Fruit fly (Drosophila melanogaster): ENCODE results near the gene bves.

bves gene

dm6 chrX:21053099-21053715, 556 bp upstream of the bves start (continued):
- TF ChIP-seq Doc2 (GFP tag; IDR thresholded peaks at IDR 0.05) (no peak), CG30431 (GFP tag; optimal IDR thresholded peaks at IDR 0.05) (peak; percentile 50), CG18011 (GFP tag; optimal IDR thresholded peaks at IDR 0.05) (peak; percentile 60), odd (GFP tag; optimal IDR thresholded peaks at IDR 0.05) (peak; percentile 83), NfI (GFP tag; optimal IDR thresholded peaks at IDR 0.05) (peak; percentile 87), Atf-2 (GFP tag; optimal IDR thresholded peaks at IDR 0.05) (peak; percentile 42), CG1603 (tag; optimal IDR thresholded peaks at IDR 0.05) (peak; percentile 87), CG34422 (GFP tag; IDR thresholded peaks at IDR 0.05) (peak; percentile 78), BtbVII (GFP tag; optimal IDR thresholded peaks at IDR 0.05) (peak; percentile 86), CG17385 (GFP tag; optimal IDR thresholded peaks at IDR 0.05) (peak; percentile 94), CG7839 (tag; optimal IDR thresholded peaks at IDR 0.05) (peak; percentile 70), CG6272 (GFP tag; IDR thresholded peaks at IDR 0.05) (peak; percentile 48; the same call in 1 of the 2 replicates), dmrt99B (tag; optimal IDR thresholded peaks at IDR 0.05) (peak; percentile 64), Fer3 (tag; optimal IDR thresholded peaks at IDR 0.05) (peak; percentile 84), ttk (GFP tag; IDR thresholded peaks at IDR 0.05) (peak; percentile 39; the same call in 1 of the 2 replicates), CG16863 (GFP tag; optimal IDR thresholded peaks at IDR 0.05) (peak; percentile 68), bbx (GFP tag; IDR thresholded peaks at IDR 0.05; ENCODE audit: partially characterized antibody) (peak; percentile 79), Bteb2 (GFP tag; optimal IDR thresholded peaks at IDR 0.05) (peak; percentile 75), HLH54F (GFP tag; optimal IDR thresholded peaks at IDR 0.05) (peak; percentile 55), Atf6 (GFP tag; IDR thresholded peaks at IDR 0.05) (peak; percentile 61; the same call in 1 of the 2 replicates), crp (GFP tag; optimal IDR thresholded peaks at IDR 0.05) (peak in 1 of 2 experiments; percentile 67), Side (GFP tag; optimal IDR thresholded peaks at IDR 0.05) (peak; percentile 86), CG2120 (GFP tag; optimal IDR thresholded peaks at IDR 0.05) (peak; percentile 67), CG14050 (GFP tag; IDR thresholded peaks at IDR 0.05) (peak; percentile 40; the same call in 1 of the 3 replicates), CG3065 (GFP tag; optimal IDR thresholded peaks at IDR 0.05) (peak; percentile 56), Gug (GFP tag; IDR thresholded peaks at IDR 0.05) (peak; percentile 63; the same call in 2 of the 4 replicates), Pdp1 (GFP tag; optimal IDR thresholded peaks at IDR 0.05) (peak; percentile 59 to 62), CG7963 (GFP tag; IDR thresholded peaks at IDR 0.05; ENCODE audit: partially characterized antibody) (peak; percentile 61; the same call in 1 of the 3 replicates), hth (optimal IDR thresholded peaks at IDR 0.05) (no peak), sens-2 (GFP tag; IDR thresholded peaks at IDR 0.05) (peak; percentile 41; the same call in 1 of the 2 replicates), sob (GFP tag; IDR thresholded peaks at IDR 0.05) (peak; percentile 75), NC2α (GFP tag; optimal IDR thresholded peaks at IDR 0.05) (peak; percentile 43), Rfx (GFP tag; IDR thresholded peaks at IDR 0.05) (peak; percentile 89), CG12391 (tag; optimal IDR thresholded peaks at IDR 0.05) (peak; percentile 76), CG17328 (GFP tag; IDR thresholded peaks at IDR 0.05) (peak; percentile 78), Gsc (GFP tag; IDR thresholded peaks at IDR 0.05) (no peak), CG12155 (GFP tag; optimal IDR thresholded peaks at IDR 0.05) (peak; percentile 45), Sox102F (GFP tag; optimal IDR thresholded peaks at IDR 0.05) (no peak), gt (GFP tag; IDR thresholded peaks at IDR 0.05) (no peak), ATbp (GFP tag; optimal IDR thresholded peaks at IDR 0.05) (peak; percentile 76), schlank (tag; optimal IDR thresholded peaks at IDR 0.05) (peak; percentile 86), ERR (GFP tag; optimal IDR thresholded peaks at IDR 0.05) (peak; percentile 62), CG15479 (GFP tag; optimal IDR thresholded peaks at IDR 0.05) (no peak), nerfin-2 (GFP tag; IDR thresholded peaks at IDR 0.05; ENCODE audit: partially characterized antibody) (peak; percentile 56), Dip3 (GFP tag; optimal IDR thresholded peaks at IDR 0.05) (peak; percentile 58), fd64A (GFP tag; optimal IDR thresholded peaks at IDR 0.05) (peak; percentile 80), Ets97D (GFP tag; optimal IDR thresholded peaks at IDR 0.05) (peak; percentile 98), CG10209 (GFP tag; optimal IDR thresholded peaks at IDR 0.05) (peak; percentile 70), CG33557 (GFP tag; optimal IDR thresholded peaks at IDR 0.05) (peak; percentile 62)

All from whole organism, embryonic.